Worm (Caenorhabditis elegans) whole organism, L3 larva: ENCODE data around the gene C50H2.13.

Source experiments
- elt-3 ChIP-seq, 3 experiments: fragments of 150-350 bp in 1 of 3; sonication (generic microtip) in 2 of 3; optimal IDR thresholded peaks; 2 replicates in 2 of 3; 4 replicates in 1 of 3; lab custom pipeline; 2014 to 2017; ENCODE audit warnings: missing biosample characterization in 3 of 3, missing genetic modification characterization in 3 of 3
- lin-39 ChIP-seq: fragments of 150-350 bp; optimal IDR thresholded peaks from 2 replicates; lab custom pipeline; 2018; ENCODE audit warnings: missing biosample characterization, missing genetic modification reagents, missing genetic modification characterization
- nfya-1 ChIP-seq: sonication (generic microtip); optimal IDR thresholded peaks from 2 replicates; lab custom pipeline; 2017; ENCODE audit warnings: missing genetic modification characterization, mild to moderate bottlenecking, missing compliant biosample characterization, antibody characterized with exemption, moderate library complexity; ENCODE audit not compliant: insufficient read depth
- pha-4 ChIP-seq: fragments of 150-350 bp; optimal IDR thresholded peaks from 2 replicates; lab custom pipeline; 2014; ENCODE audit warnings: missing biosample characterization, missing genetic modification reagents, missing genetic modification characterization

DNA sequence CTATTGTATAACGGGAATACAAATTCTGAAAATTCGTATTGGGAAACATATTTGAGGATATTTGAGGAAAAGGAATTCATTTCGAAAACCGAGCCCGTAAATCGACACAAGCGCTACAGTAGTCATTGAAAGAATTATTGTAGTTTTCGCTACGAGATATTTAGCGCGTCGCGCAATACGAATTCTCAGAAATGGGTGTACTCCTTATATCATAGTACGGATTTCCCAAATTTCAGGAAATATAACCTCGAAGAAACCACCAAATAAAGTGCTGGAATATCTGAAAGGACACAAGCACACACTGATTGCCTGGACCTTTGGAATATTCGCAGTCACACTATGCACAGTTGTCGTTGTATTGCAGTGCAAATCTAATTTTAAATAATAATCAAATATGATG is 1.0 kb downstream of the C50H2.13 start:
- no peak for TF ChIP-seq nfya-1 (tag; lab: Kevin White, UChicago)
- no peak for TF ChIP-seq pha-4 (tag; lab: Kevin White, UChicago)
- TF ChIP-seq elt-3 (tag; optimal IDR thresholded peaks at IDR 0.05; lab: Kevin White, UChicago): no peak
- TF ChIP-seq lin-39: no peak
